Fruit fly (Drosophila melanogaster) whole organism, wandering third instar larva: Measurements from ENCODE around the gene f.

Source experiments
- Abd-B ChIP-seq: fragments of >200 bp; optimal IDR thresholded peaks from 2 replicates; lab custom pipeline; 2017; ENCODE audit warnings: missing biosample characterization, missing genetic modification characterization
- CG32264 ChIP-seq: fragments of 200-800 bp; sonication (Bioruptor generic); optimal IDR thresholded peaks from 2 replicates; lab custom pipeline; 2016; ENCODE audit warnings: missing biosample characterization, missing genetic modification characterization
- CG9705 ChIP-seq: fragments of 200-800 bp; sonication (Bioruptor generic); optimal IDR thresholded peaks from 2 replicates; lab custom pipeline; 2018; ENCODE audit warnings: missing biosample characterization, mild to moderate bottlenecking, missing genetic modification characterization
- CrebA ChIP-seq: fragments of 200-800 bp; sonication (Bioruptor generic); optimal IDR thresholded peaks from 2 replicates; lab custom pipeline; 2016; ENCODE audit warnings: missing biosample characterization, mild to moderate bottlenecking, missing genetic modification characterization, borderline replicate concordance
- Dfd ChIP-seq: fragments of >200 bp; optimal IDR thresholded peaks from 2 replicates; lab custom pipeline; 2017; ENCODE audit warnings: missing biosample characterization, missing genetic modification characterization
- Dif ChIP-seq: fragments of 200-275, 200-300 bp; sonication (Bioruptor generic); optimal IDR thresholded peaks from 2 replicates; lab custom pipeline; 2018; ENCODE audit warnings: missing biosample characterization, missing genetic modification characterization; ENCODE audit not compliant: partially characterized antibody
- GATAd ChIP-seq: sonication (Bioruptor generic); optimal IDR thresholded peaks from 2 replicates; lab custom pipeline; 2016; ENCODE audit warnings: missing biosample characterization, missing genetic modification characterization
- HLH106 ChIP-seq: fragments of 200-800 bp; optimal IDR thresholded peaks from 3 replicates; lab custom pipeline; 2019; ENCODE audit warnings: missing biosample characterization, mild to moderate bottlenecking, missing genetic modification characterization, moderate library complexity
- Hnf4 ChIP-seq: fragments of 200-800 bp; sonication (Bioruptor generic); optimal IDR thresholded peaks from 2 replicates; lab custom pipeline; 2016; ENCODE audit warnings: missing biosample characterization, mild to moderate bottlenecking, missing genetic modification characterization
- Hr78 ChIP-seq: fragments of >200 bp; optimal IDR thresholded peaks from 2 replicates; lab custom pipeline; 2017; ENCODE audit warnings: missing biosample characterization, missing genetic modification characterization
- Hr83 ChIP-seq: fragments of 200-300 bp; sonication (Bioruptor generic); optimal IDR thresholded peaks from 2 replicates; lab custom pipeline; 2016; ENCODE audit warnings: missing biosample characterization, mild to moderate bottlenecking, missing genetic modification characterization, moderate library complexity; ENCODE audit not compliant: poor library complexity, severe bottlenecking
- Jra ChIP-seq: sonication (Bioruptor generic); optimal IDR thresholded peaks from 2 replicates; lab custom pipeline; 2016; ENCODE audit warnings: missing biosample characterization, missing genetic modification characterization
- Mio ChIP-seq: sonication (Bioruptor generic); optimal IDR thresholded peaks from 2 replicates; lab custom pipeline; 2016; ENCODE audit warnings: missing biosample characterization, missing genetic modification characterization
- Myc ChIP-seq: fragments of >200 bp; optimal IDR thresholded peaks from 2 replicates; lab custom pipeline; 2017
- N ChIP-seq: fragments of >200 bp; optimal IDR thresholded peaks from 2 replicates; lab custom pipeline; 2018; ENCODE audit warnings: missing biosample characterization, missing external identifiers, missing genetic modification characterization
- OdsH ChIP-seq: fragments of 200-800 bp; sonication (Bioruptor generic); optimal IDR thresholded peaks from 2 replicates; lab custom pipeline; 2016; ENCODE audit warnings: missing biosample characterization, mild to moderate bottlenecking, missing genetic modification characterization
- Rel ChIP-seq, 2 experiments: fragments of 200-800 bp; sonication (Bioruptor generic) in 1 of 2; optimal IDR thresholded peaks; 2 replicates in 1 of 2; 3 replicates in 1 of 2; lab custom pipeline; 2016 to 2019; ENCODE audit warnings: mild to moderate bottlenecking in 2 of 2, missing biosample characterization in 2 of 2, missing genetic modification characterization in 2 of 2, moderate library complexity in 1 of 2
- Sp1 ChIP-seq: fragments of 200-800 bp; sonication (Bioruptor generic); optimal IDR thresholded peaks from 3 replicates; lab custom pipeline; 2019; ENCODE audit warnings: missing biosample characterization, mild to moderate bottlenecking, missing genetic modification characterization, moderate library complexity
- Vsx2 ChIP-seq: fragments of 200-300, 225-300 bp; sonication (Bioruptor generic); optimal IDR thresholded peaks from 2 replicates; lab custom pipeline; 2018; ENCODE audit warnings: missing biosample characterization, missing genetic modification characterization; ENCODE audit not compliant: partially characterized antibody
- br ChIP-seq: fragments of 200-800 bp; sonication (Bioruptor generic); optimal IDR thresholded peaks from 2 replicates; lab custom pipeline; 2016; ENCODE audit warnings: missing biosample characterization, missing genetic modification characterization
- brk ChIP-seq: fragments of 200-800 bp; sonication (Bioruptor generic); optimal IDR thresholded peaks from 2 replicates; lab custom pipeline; 2016; ENCODE audit warnings: missing biosample characterization, mild to moderate bottlenecking, missing genetic modification characterization
- dl ChIP-seq, 2 experiments: fragments of 175-275, 200-275 bp in 1 of 2; fragments of 200-275 bp in 1 of 2; sonication (Bioruptor generic); optimal IDR thresholded peaks; lab custom pipeline; 2018; ENCODE audit warnings: mild to moderate bottlenecking in 2 of 2, missing biosample characterization in 2 of 2, missing genetic modification characterization in 2 of 2, moderate library complexity in 2 of 2; ENCODE audit not compliant: partially characterized antibody in 2 of 2, insufficient read depth in 1 of 2
- dmrt93B ChIP-seq: fragments of 200-800 bp; sonication (Bioruptor generic); optimal IDR thresholded peaks from 2 replicates; lab custom pipeline; 2018; ENCODE audit warnings: missing biosample characterization, mild to moderate bottlenecking, missing genetic modification characterization
- dsf ChIP-seq: sonication (Bioruptor generic); optimal IDR thresholded peaks from 2 replicates; lab custom pipeline; 2016; ENCODE audit warnings: missing biosample characterization, missing genetic modification characterization, borderline replicate concordance
- ey ChIP-seq: fragments of 200-800 bp; sonication (Bioruptor generic); optimal IDR thresholded peaks from 2 replicates; lab custom pipeline; 2016; ENCODE audit warnings: missing biosample characterization, missing genetic modification characterization
- foxo ChIP-seq, 2 experiments: fragments of 200-800 bp; sonication (Bioruptor generic); optimal IDR thresholded peaks; 2 replicates in 1 of 2; 3 replicates in 1 of 2; lab custom pipeline; 2016 to 2017; ENCODE audit warnings: missing biosample characterization in 2 of 2, missing genetic modification characterization in 2 of 2
- fru ChIP-seq: fragments of 200-800 bp; sonication (Bioruptor generic); optimal IDR thresholded peaks from 3 replicates; lab custom pipeline; 2016; ENCODE audit warnings: missing biosample characterization, mild to moderate bottlenecking, missing genetic modification characterization
- h ChIP-seq: fragments of 200-800 bp; sonication (Bioruptor generic); optimal IDR thresholded peaks from 3 replicates; lab custom pipeline; 2016; ENCODE audit warnings: missing biosample characterization, mild to moderate bottlenecking, missing genetic modification characterization
- jim ChIP-seq: fragments of 175-275, 200-325 bp; sonication (Bioruptor generic); optimal IDR thresholded peaks from 2 replicates; lab custom pipeline; 2016; ENCODE audit warnings: missing biosample characterization, mild to moderate bottlenecking, missing genetic modification characterization
- lola ChIP-seq: fragments of >200 bp; optimal IDR thresholded peaks from 2 replicates; lab custom pipeline; 2017; ENCODE audit warnings: missing biosample characterization, missing genetic modification characterization
- pan ChIP-seq: fragments of >200 bp; optimal IDR thresholded peaks from 2 replicates; lab custom pipeline; 2017
- psq ChIP-seq: fragments of 200-800 bp; sonication (Bioruptor generic); optimal IDR thresholded peaks from 3 replicates; lab custom pipeline; 2017; ENCODE audit warnings: missing biosample characterization, mild to moderate bottlenecking, missing genetic modification characterization, moderate library complexity
- rgr ChIP-seq: fragments of 200-800 bp; sonication (Bioruptor generic); optimal IDR thresholded peaks from 3 replicates; lab custom pipeline; 2016; ENCODE audit warnings: missing biosample characterization, mild to moderate bottlenecking, missing genetic modification characterization
- sage ChIP-seq: fragments of 200-800 bp; sonication (Bioruptor generic); optimal IDR thresholded peaks from 2 replicates; lab custom pipeline; 2016; ENCODE audit warnings: missing biosample characterization, mild to moderate bottlenecking, missing genetic modification characterization
- sv ChIP-seq: fragments of 200-800 bp; sonication (Bioruptor generic); optimal IDR thresholded peaks from 3 replicates; lab custom pipeline; 2016; ENCODE audit warnings: missing biosample characterization, missing genetic modification characterization
- tai ChIP-seq: sonication (Bioruptor generic); optimal IDR thresholded peaks from 2 replicates; lab custom pipeline; 2016; ENCODE audit warnings: missing biosample characterization, missing genetic modification characterization
- usp ChIP-seq: fragments of >200 bp; optimal IDR thresholded peaks from 2 replicates; lab custom pipeline; 2017; ENCODE audit warnings: missing biosample characterization, missing genetic modification characterization
- woc ChIP-seq: sonication (Bioruptor generic); optimal IDR thresholded peaks from 2 replicates; lab custom pipeline; 2016; ENCODE audit warnings: missing biosample characterization, mild to moderate bottlenecking, missing genetic modification characterization

Gene f

dm6 chrX:17237421-17237820, 4.7 kb downstream of the f start:
- TF ChIP-seq Mio (GFP tag; lab: Kevin White, UChicago) = no peak
- TF ChIP-seq Hnf4 (GFP tag; lab: Kevin White, UChicago) = no peak
- TF ChIP-seq OdsH (GFP tag; lab: Kevin White, UChicago) = peak; percentile 54
- TF ChIP-seq ey (GFP tag; lab: Kevin White, UChicago) = peak; percentile 21
- TF ChIP-seq dmrt93B (GFP tag; lab: Kevin White, UChicago) = peak; percentile 2
- TF ChIP-seq psq = peak; percentile 42
- no peak for TF ChIP-seq jim
- TF ChIP-seq rgr (GFP tag; lab: Kevin White, UChicago) = peak; percentile 52
- no peak for TF ChIP-seq CrebA (GFP tag; lab: Kevin White, UChicago)
- no peak for TF ChIP-seq Sp1 (GFP tag; lab: Kevin White, UChicago)
- TF ChIP-seq Abd-B = no peak
- peak in 1 of 2 experiments; percentile 18 for TF ChIP-seq foxo (GFP tag; optimal IDR thresholded peaks at IDR 0.05; lab: Kevin White, UChicago)
- TF ChIP-seq lola = no peak
- TF ChIP-seq h = peak; percentile 49
- TF ChIP-seq Jra = no peak
- TF ChIP-seq HLH106 (tag; lab: Kevin White, UChicago) = peak; percentile 27
- no peak for TF ChIP-seq usp
- no peak for TF ChIP-seq woc (GFP tag; lab: Kevin White, UChicago)
- TF ChIP-seq CG9705 (GFP tag; lab: Kevin White, UChicago) = no peak
- no peak for TF ChIP-seq Vsx2 (GFP tag; lab: Kevin White, UChicago)
- TF ChIP-seq sage (GFP tag; lab: Kevin White, UChicago) = no peak
- no peak for TF ChIP-seq brk (GFP tag; lab: Kevin White, UChicago)
- no peak for TF ChIP-seq br (GFP tag; lab: Kevin White, UChicago)
- TF ChIP-seq Dfd (GFP tag; lab: Kevin White, UChicago) = no peak
- no peak for TF ChIP-seq pan (lab: Kevin White, UChicago)
- TF ChIP-seq dl (GFP tag; optimal IDR thresholded peaks at IDR 0.05; lab: Kevin White, UChicago; ENCODE audit: insufficient read depth in 1 of 2, partially characterized antibody in 2 of 2) = no peak
- TF ChIP-seq Hr78 (GFP tag; lab: Kevin White, UChicago) = no peak
- peak; percentile 32 for TF ChIP-seq fru (GFP tag; lab: Kevin White, UChicago)
- TF ChIP-seq Myc (lab: Kevin White, UChicago) = no peak
- TF ChIP-seq Hr83 (GFP tag; lab: Kevin White, UChicago) = no peak
- TF ChIP-seq Dif (GFP tag; lab: Kevin White, UChicago) = no peak
- no peak for TF ChIP-seq Rel (GFP tag; optimal IDR thresholded peaks at IDR 0.05; lab: Kevin White, UChicago)
- no peak for TF ChIP-seq Rel (tag; optimal IDR thresholded peaks at IDR 0.05; lab: Kevin White, UChicago)
- no peak for TF ChIP-seq sv (GFP tag; lab: Kevin White, UChicago)
- no peak for TF ChIP-seq tai (GFP tag; lab: Kevin White, UChicago)
- no peak for TF ChIP-seq N (GFP tag; lab: Kevin White, UChicago)
- no peak for TF ChIP-seq GATAd (GFP tag; lab: Kevin White, UChicago)
- TF ChIP-seq dsf (GFP tag; lab: Kevin White, UChicago) = no peak
- TF ChIP-seq CG32264 (GFP tag; lab: Kevin White, UChicago) = no peak

dm6 chrX:17244854-17245253, 12.1 kb downstream of the f start, which contains the start of gene CG8915:
CG8915 (minus strand) TSS chrX:17245001.
- no peak for TF ChIP-seq fru (GFP tag; lab: Kevin White, UChicago)
- TF ChIP-seq rgr (GFP tag; lab: Kevin White, UChicago) = peak; percentile 32

dm6 chrX:17246916-17247315, 14.2 kb downstream of the f start, which contains the start of gene CG42854:
CG42854 (minus strand) TSS chrX:17247016.
- no peak for TF ChIP-seq OdsH (GFP tag; lab: Kevin White, UChicago)
- TF ChIP-seq Hr83 (GFP tag; lab: Kevin White, UChicago) = no peak
- no peak for TF ChIP-seq Mio (GFP tag; lab: Kevin White, UChicago)
- TF ChIP-seq psq = no peak
- no peak for TF ChIP-seq HLH106 (tag; lab: Kevin White, UChicago)
- TF ChIP-seq dl (GFP tag; optimal IDR thresholded peaks at IDR 0.05; lab: Kevin White, UChicago; ENCODE audit: insufficient read depth in 1 of 2, partially characterized antibody in 2 of 2) = no peak
- no peak for TF ChIP-seq jim
